Fruit fly (Drosophila melanogaster) whole organism, embryonic: ENCODE measurements around the gene CG32633.

ENCODE experiments used
- Aef1 ChIP-seq: fragments of 200-800 bp; sonication (Bioruptor generic); IDR thresholded peaks from 3 replicates; pipeline ENCODE4 v1.3.6; 2022; ENCODE audit warnings: missing biosample characterization, missing genetic modification characterization
- Asciz ChIP-seq: fragments of 200-800 bp; sonication (Bioruptor generic); optimal IDR thresholded peaks from 2 replicates; lab custom pipeline; 2017; ENCODE audit warnings: missing biosample characterization, mild to moderate bottlenecking, missing genetic modification characterization, missing genetic modification reagents
- Atf6 ChIP-seq: fragments of 200-800 bp; sonication (Bioruptor generic); IDR thresholded peaks from 2 replicates; pipeline ENCODE4 v1.3.6; 2022; ENCODE audit warnings: missing biosample characterization, missing genetic modification characterization
- CG10209 ChIP-seq: fragments of 200-800 bp; sonication (Bioruptor generic); optimal IDR thresholded peaks from 3 replicates; lab custom pipeline; 2017; ENCODE audit warnings: missing biosample characterization, mild to moderate bottlenecking, missing genetic modification characterization, missing genetic modification reagents
- CG10267 ChIP-seq: fragments of 200-800 bp; sonication (Bioruptor generic); optimal IDR thresholded peaks from 2 replicates; lab custom pipeline; 2018; ENCODE audit warnings: missing biosample characterization, mild to moderate bottlenecking, missing genetic modification characterization, moderate library complexity
- CG11085 ChIP-seq: fragments of 200-800 bp; sonication (Bioruptor generic); IDR thresholded peaks from 2 replicates; pipeline ENCODE4 v1.3.6; 2022; ENCODE audit warnings: missing biosample characterization, missing genetic modification characterization
- CG11247 ChIP-seq: fragments of 200-800 bp; sonication (Bioruptor generic); IDR thresholded peaks from 2 replicates; pipeline ENCODE4 v1.3.6; 2022; ENCODE audit warnings: missing biosample characterization, missing genetic modification characterization
- CG11560 ChIP-seq: fragments of 200-800 bp; sonication (Bioruptor generic); IDR thresholded peaks from 3 replicates; pipeline ENCODE4 v1.3.6; 2022; ENCODE audit warnings: missing biosample characterization, missing genetic modification characterization
- CG11723 ChIP-seq: fragments of 200-800 bp; sonication (Bioruptor generic); optimal IDR thresholded peaks from 2 replicates; lab custom pipeline; 2017; ENCODE audit warnings: missing biosample characterization, mild to moderate bottlenecking, missing genetic modification characterization
- CG12071 ChIP-seq: fragments of 200-800 bp; sonication (Bioruptor generic); optimal IDR thresholded peaks from 3 replicates; lab custom pipeline; 2018; ENCODE audit warnings: missing biosample characterization, mild to moderate bottlenecking, missing genetic modification characterization
- CG12155 ChIP-seq: fragments of 200-800 bp; sonication (Bioruptor generic); optimal IDR thresholded peaks from 3 replicates; lab custom pipeline; 2016; ENCODE audit warnings: missing biosample characterization, missing genetic modification characterization
- CG12219 ChIP-seq: fragments of 200-800 bp; sonication (Bioruptor generic); optimal IDR thresholded peaks from 3 replicates; lab custom pipeline; 2018; ENCODE audit warnings: missing biosample characterization, mild to moderate bottlenecking, missing genetic modification characterization
- CG12744 ChIP-seq: fragments of 200-800 bp; sonication (Bioruptor generic); optimal IDR thresholded peaks from 2 replicates; lab custom pipeline; 2016; ENCODE audit warnings: missing biosample characterization, missing genetic modification characterization
- CG15269 ChIP-seq: fragments of 200-800 bp; sonication (Bioruptor generic); optimal IDR thresholded peaks from 2 replicates; lab custom pipeline; 2018; ENCODE audit warnings: missing biosample characterization, mild to moderate bottlenecking, missing genetic modification characterization, moderate library complexity
- CG17802 ChIP-seq: fragments of 200-800 bp; sonication (Bioruptor generic); optimal IDR thresholded peaks from 2 replicates; lab custom pipeline; 2018; ENCODE audit warnings: missing biosample characterization, mild to moderate bottlenecking, missing genetic modification characterization, moderate library complexity
- CG17912 ChIP-seq: fragments of 200-800 bp; sonication (Bioruptor generic); optimal IDR thresholded peaks from 2 replicates; lab custom pipeline; 2018; ENCODE audit warnings: missing biosample characterization, mild to moderate bottlenecking, missing genetic modification characterization
- CG2678 ChIP-seq: fragments of 200-800 bp; sonication (Bioruptor generic); optimal IDR thresholded peaks from 3 replicates; lab custom pipeline; 2019; ENCODE audit warnings: missing biosample characterization, mild to moderate bottlenecking, missing genetic modification characterization, moderate library complexity
- CG2875 ChIP-seq: fragments of 200-800 bp; sonication (Bioruptor generic); optimal IDR thresholded peaks from 2 replicates; lab custom pipeline; 2017; ENCODE audit warnings: missing biosample characterization, mild to moderate bottlenecking, missing genetic modification characterization, missing genetic modification reagents
- CG3065 ChIP-seq: fragments of 200-800 bp; sonication (Bioruptor generic); optimal IDR thresholded peaks from 2 replicates; lab custom pipeline; 2016; ENCODE audit warnings: missing biosample characterization, missing genetic modification characterization
- CG34376 ChIP-seq: fragments of 200-800 bp; sonication (Bioruptor generic); optimal IDR thresholded peaks from 2 replicates; lab custom pipeline; 2018; ENCODE audit warnings: missing biosample characterization, mild to moderate bottlenecking, missing genetic modification characterization
- CG5180 ChIP-seq: fragments of 200-800 bp; sonication (Bioruptor generic); optimal IDR thresholded peaks from 3 replicates; lab custom pipeline; 2017; ENCODE audit warnings: missing biosample characterization, missing genetic modification characterization, mild to moderate bottlenecking, moderate library complexity, missing genetic modification reagents
- CG6175 ChIP-seq: fragments of 200-800 bp; sonication (Bioruptor generic); IDR thresholded peaks from 3 replicates; pipeline ENCODE4 v1.3.6; 2022; ENCODE audit warnings: missing biosample characterization, missing genetic modification characterization
- CG6654 ChIP-seq: fragments of 200-800 bp; sonication (Bioruptor generic); optimal IDR thresholded peaks from 2 replicates; lab custom pipeline; 2017; ENCODE audit warnings: missing biosample characterization, mild to moderate bottlenecking, missing genetic modification characterization
- CG7271 ChIP-seq: fragments of 200-800 bp; sonication (Bioruptor generic); optimal IDR thresholded peaks from 2 replicates; lab custom pipeline; 2018; ENCODE audit warnings: missing biosample characterization, mild to moderate bottlenecking, missing genetic modification characterization, moderate library complexity
- CG7839 ChIP-seq: fragments of 200-800 bp; sonication (Bioruptor generic); optimal IDR thresholded peaks from 3 replicates; lab custom pipeline; 2018; ENCODE audit warnings: missing biosample characterization, mild to moderate bottlenecking, missing genetic modification characterization, moderate library complexity
- CG8281 ChIP-seq: fragments of 200-800 bp; sonication (Bioruptor generic); optimal IDR thresholded peaks from 2 replicates; lab custom pipeline; 2018; ENCODE audit warnings: missing biosample characterization, mild to moderate bottlenecking, missing genetic modification characterization, moderate library complexity
- Dll ChIP-seq: fragments of 200-800 bp; sonication (Bioruptor generic); IDR thresholded peaks from 4 replicates; pipeline ENCODE4 v1.3.6; 2022; ENCODE audit warnings: missing biosample characterization, missing genetic modification characterization; ENCODE audit not compliant: partially characterized antibody
- Doc3 ChIP-seq: fragments of 200-800 bp; sonication (Bioruptor generic); IDR thresholded peaks from 3 replicates; pipeline ENCODE4 v1.3.6; 2022; ENCODE audit warnings: missing biosample characterization, missing genetic modification characterization; ENCODE audit not compliant: partially characterized antibody
- E2f1 ChIP-seq: fragments of 200-800 bp; sonication (Bioruptor generic); IDR thresholded peaks from 2 replicates; pipeline ENCODE4 v1.3.6; 2022; ENCODE audit warnings: missing biosample characterization, missing genetic modification characterization
- GATAe ChIP-seq: fragments of 200-800 bp; sonication (Bioruptor generic); conservative IDR thresholded peaks from 2 replicates; pipeline ENCODE4 v1.3.6; 2022; ENCODE audit warnings: missing biosample characterization, missing genetic modification characterization
- Hey ChIP-seq: fragments of 200-800 bp; sonication (Bioruptor generic); optimal IDR thresholded peaks from 3 replicates; lab custom pipeline; 2018; ENCODE audit warnings: missing biosample characterization, mild to moderate bottlenecking, missing genetic modification characterization
- MTF-1 ChIP-seq: fragments of 200-800 bp; sonication (Bioruptor generic); optimal IDR thresholded peaks from 2 replicates; lab custom pipeline; 2018; ENCODE audit warnings: missing biosample characterization, mild to moderate bottlenecking, missing genetic modification characterization, borderline replicate concordance
- PHDP ChIP-seq: fragments of 200-800 bp; sonication (Bioruptor generic); optimal IDR thresholded peaks from 3 replicates; lab custom pipeline; 2018; ENCODE audit warnings: missing biosample characterization, mild to moderate bottlenecking, missing genetic modification characterization, moderate library complexity
- Rfx ChIP-seq: fragments of 200-800 bp; sonication (Bioruptor generic); IDR thresholded peaks from 2 replicates; pipeline ENCODE4 v1.3.6; 2022; ENCODE audit warnings: missing biosample characterization, missing genetic modification characterization
- Sox100B ChIP-seq: fragments of 200-800 bp; sonication (Bioruptor generic); optimal IDR thresholded peaks from 3 replicates; lab custom pipeline; 2018; ENCODE audit warnings: missing biosample characterization, mild to moderate bottlenecking, missing genetic modification characterization
- Taf1 ChIP-seq: fragments of 200-800 bp; sonication (Bioruptor generic); IDR thresholded peaks from 2 replicates; pipeline ENCODE4 v1.3.6; 2022; ENCODE audit warnings: missing biosample characterization, missing genetic modification characterization
- Vsx1 ChIP-seq: fragments of 200-800 bp; sonication (Bioruptor generic); optimal IDR thresholded peaks from 2 replicates; lab custom pipeline; 2017; ENCODE audit warnings: missing biosample characterization, mild to moderate bottlenecking, missing genetic modification characterization, missing genetic modification reagents
- bowl ChIP-seq: fragments of 200-800 bp; sonication (Bioruptor generic); IDR thresholded peaks from 2 replicates; pipeline ENCODE4 v1.3.6; 2022; ENCODE audit warnings: missing biosample characterization, missing genetic modification characterization
- dmrt11E ChIP-seq: fragments of 200-800 bp; sonication (Bioruptor generic); optimal IDR thresholded peaks from 3 replicates; lab custom pipeline; 2018; ENCODE audit warnings: missing biosample characterization, mild to moderate bottlenecking, missing genetic modification characterization, moderate library complexity
- eve ChIP-seq, 2 experiments: fragments of >200 bp; optimal IDR thresholded peaks; 2 replicates each; lab custom pipeline; 2017; ENCODE audit warnings: missing biosample characterization in 2 of 2, missing genetic modification characterization in 2 of 2
- fd102C ChIP-seq: fragments of 200-800 bp; sonication (Bioruptor generic); optimal IDR thresholded peaks from 2 replicates; lab custom pipeline; 2018; ENCODE audit warnings: missing biosample characterization, mild to moderate bottlenecking, missing genetic modification characterization, moderate library complexity
- gce ChIP-seq: fragments of 200-800 bp; sonication (Bioruptor generic); IDR thresholded peaks from 3 replicates; pipeline ENCODE4 v1.3.6; 2022; ENCODE audit warnings: missing biosample characterization, missing genetic modification characterization
- insv ChIP-seq, 2 experiments: fragments of 200-800 bp; sonication (Bioruptor generic); optimal IDR thresholded peaks; 3 replicates each; lab custom pipeline; 2016 to 2018; ENCODE audit warnings: missing biosample characterization in 2 of 2, missing genetic modification characterization in 2 of 2
- lbe ChIP-seq: fragments of 200-800 bp; sonication (Bioruptor generic); optimal IDR thresholded peaks from 2 replicates; lab custom pipeline; 2016; ENCODE audit warnings: missing biosample characterization, mild to moderate bottlenecking, missing genetic modification characterization
- pan ChIP-seq, 4 experiments: fragments of >200 bp in 3 of 4; fragments of 200-800 bp in 1 of 4; sonication (Bioruptor generic) in 1 of 4; optimal IDR thresholded peaks in 3 of 4; IDR thresholded peaks in 1 of 4; 2 replicates each; pipeline versions ENCODE4 v1.3.6 to Lab custom; 2017 to 2022; ENCODE audit warnings: missing biosample characterization in 2 of 4, missing genetic modification characterization in 2 of 4, mixed read lengths in 1 of 4
- psq ChIP-seq: fragments of 200-800 bp; sonication (Bioruptor generic); optimal IDR thresholded peaks from 2 replicates; lab custom pipeline; 2017; ENCODE audit warnings: missing biosample characterization, missing genetic modification characterization
- salm ChIP-seq: fragments of 200-800 bp; sonication (Bioruptor generic); optimal IDR thresholded peaks from 2 replicates; lab custom pipeline; 2018; ENCODE audit warnings: missing biosample characterization, mild to moderate bottlenecking, missing genetic modification characterization
- seq ChIP-seq: fragments of 200-800 bp; sonication (Bioruptor generic); IDR thresholded peaks from 2 replicates; pipeline ENCODE4 v1.3.6; 2022; ENCODE audit warnings: missing biosample characterization, missing genetic modification characterization
- toy ChIP-seq: fragments of 200-800 bp; sonication (Bioruptor generic); IDR thresholded peaks from 2 replicates; pipeline ENCODE4 v1.3.6; 2022; ENCODE audit warnings: missing biosample characterization, missing genetic modification characterization
- vfl ChIP-seq: fragments of 200-800 bp; sonication (Bioruptor generic); optimal IDR thresholded peaks from 2 replicates; lab custom pipeline; 2016; ENCODE audit warnings: missing biosample characterization, missing genetic modification characterization

CG32633 gene

DNA sequence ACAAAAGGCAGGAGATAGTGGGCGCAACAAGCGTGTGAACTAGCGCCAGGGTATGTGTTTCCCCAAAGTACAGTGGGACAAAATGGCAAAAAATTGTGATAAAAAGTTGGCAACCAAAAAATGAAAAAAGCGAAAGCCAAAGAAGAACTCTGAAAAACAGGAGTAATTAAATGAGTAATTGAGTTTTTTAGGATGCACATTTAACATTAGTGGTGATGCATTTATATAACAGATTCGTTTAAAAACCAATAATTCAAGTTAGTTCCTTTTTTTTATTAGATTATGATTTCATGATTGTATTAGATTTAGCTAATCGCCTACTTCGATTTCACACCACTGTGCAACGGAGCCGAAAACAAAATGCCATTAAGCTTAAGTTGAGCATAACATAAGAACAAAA is 10.9 kb downstream of the CG32633 start (continued):
- TF ChIP-seq CG17802 (tag; lab: Kevin White, UChicago) (no peak), MTF-1 (GFP tag; lab: Kevin White, UChicago) (no peak), CG11560 (tag; lab: Robert Waterston, UW) (no peak), lbe (GFP tag; lab: Kevin White, UChicago) (no peak), bowl (GFP tag; lab: Robert Waterston, UW) (no peak), toy (no peak), Hey (no peak), CG7271 (tag; lab: Kevin White, UChicago) (no peak), pan (optimal IDR thresholded peaks at IDR 0.05; lab: Kevin White, UChicago) (no peak), pan (GFP tag; optimal IDR thresholded peaks at IDR 0.05 in 1 of 2, IDR thresholded peaks at IDR 0.05 in 1 of 2) (peak in 1 of 2 experiments; percentile 6), salm (tag; lab: Kevin White, UChicago) (peak; percentile 20), Sox100B (GFP tag; lab: Kevin White, UChicago) (peak; percentile 58), CG2875 (GFP tag; lab: Kevin White, UChicago) (peak; percentile 54), CG10209 (GFP tag; lab: Kevin White, UChicago) (peak; percentile 47), CG11723 (peak; percentile 9), CG10267 (peak; percentile 47), CG8281 (no peak), Aef1 (GFP tag; lab: Robert Waterston, UW) (peak; percentile 20; the same call in 1 of the 3 replicates), CG15269 (tag; lab: Kevin White, UChicago) (peak; percentile 63), PHDP (tag; lab: Kevin White, UChicago) (peak; percentile 71), CG6175 (no peak), CG34376 (GFP tag; lab: Kevin White, UChicago) (no peak), Atf6 (GFP tag; lab: Robert Waterston, UW) (peak; percentile 49; the same call in 1 of the 2 replicates), CG12219 (GFP tag; lab: Kevin White, UChicago) (peak; percentile 24), dmrt11E (tag; lab: Kevin White, UChicago) (peak; percentile 53), insv (GFP tag; optimal IDR thresholded peaks at IDR 0.05; lab: Kevin White, UChicago) (no peak), GATAe (no peak), Doc3 (GFP tag; lab: Robert Waterston, UW) (no peak), E2f1 (GFP tag; lab: Robert Waterston, UW) (peak; percentile 49), psq (GFP tag; lab: Kevin White, UChicago) (no peak), vfl (GFP tag; lab: Kevin White, UChicago) (no peak), Asciz (GFP tag; lab: Kevin White, UChicago) (peak; percentile 38), eve (GFP tag; optimal IDR thresholded peaks at IDR 0.05; lab: Kevin White, UChicago) (peak in 1 of 2 experiments; percentile 76), gce (GFP tag; lab: Robert Waterston, UW) (no peak), fd102C (no peak), CG7839 (tag; lab: Kevin White, UChicago) (peak; percentile 73), Dll (GFP tag; lab: Robert Waterston, UW) (no peak), Vsx1 (GFP tag; lab: Kevin White, UChicago) (peak; percentile 45), CG12744 (GFP tag; lab: Kevin White, UChicago) (no peak), Taf1 (GFP tag; lab: Robert Waterston, UW) (no peak), CG12071 (GFP tag; lab: Kevin White, UChicago) (no peak), CG5180 (GFP tag; lab: Kevin White, UChicago) (no peak), CG11085 (no peak), Rfx (GFP tag; lab: Robert Waterston, UW) (peak; percentile 48), CG12155 (GFP tag; lab: Kevin White, UChicago) (peak; percentile 4), CG6654 (GFP tag; lab: Kevin White, UChicago) (peak; percentile 51), CG11247 (GFP tag; lab: Robert Waterston, UW) (no peak), CG17912 (no peak), CG2678 (tag; lab: Kevin White, UChicago) (peak; percentile 75), seq (GFP tag; lab: Robert Waterston, UW) (peak; percentile 57), CG3065 (no peak)
